Worm (Caenorhabditis elegans) whole organism, L3 larva: ENCODE data around the gene C23H3.5.
A peak's percentile ranks its signal among the peaks of the same experiment; 100 is the strongest.

Experiments used
- R02D3.7 ChIP-seq: fragments of 150-350 bp; optimal IDR thresholded peaks from 2 replicates; lab custom pipeline; 2014; ENCODE audit warnings: missing biosample characterization, missing genetic modification characterization
- ZK546.5 ChIP-seq: sonication (generic microtip); optimal IDR thresholded peaks from 2 replicates; lab custom pipeline; 2017; ENCODE audit warnings: missing biosample characterization, missing genetic modification characterization
- aly-2 ChIP-seq: fragments of 150-350 bp; optimal IDR thresholded peaks from 2 replicates; lab custom pipeline; 2014; ENCODE audit warnings: missing biosample characterization, missing genetic modification characterization
- ama-1 ChIP-seq: fragments of 150-350 bp; optimal IDR thresholded peaks from 2 replicates; lab custom pipeline; 2018
- ceh-16 ChIP-seq: sonication (generic microtip); optimal IDR thresholded peaks from 2 replicates; lab custom pipeline; 2017; ENCODE audit warnings: missing biosample characterization, missing genetic modification characterization
- ceh-28 ChIP-seq: fragments of 150-350 bp; optimal IDR thresholded peaks from 2 replicates; lab custom pipeline; 2014; ENCODE audit warnings: missing biosample characterization, missing genetic modification reagents, missing genetic modification characterization
- ceh-82 ChIP-seq: fragments of 150-350 bp; optimal IDR thresholded peaks from 2 replicates; lab custom pipeline; 2014; ENCODE audit warnings: missing biosample characterization, missing genetic modification characterization
- ceh-9 ChIP-seq: sonication (generic microtip); optimal IDR thresholded peaks from 2 replicates; lab custom pipeline; 2018; ENCODE audit warnings: missing biosample characterization, missing genetic modification characterization
- daf-12 ChIP-seq: fragments of 150-350 bp; optimal IDR thresholded peaks from 2 replicates; lab custom pipeline; 2014; ENCODE audit warnings: missing biosample characterization, missing genetic modification reagents, missing genetic modification characterization
- egl-5 ChIP-seq: fragments of 150-350 bp; optimal IDR thresholded peaks from 2 replicates; lab custom pipeline; 2017; ENCODE audit warnings: missing biosample characterization, missing genetic modification reagents, missing genetic modification characterization, inconsistent platforms
- elt-3 ChIP-seq, 3 experiments: fragments of 150-350 bp in 1 of 3; sonication (generic microtip) in 2 of 3; optimal IDR thresholded peaks; 2 replicates in 2 of 3; 4 replicates in 1 of 3; lab custom pipeline; 2014 to 2017; ENCODE audit warnings: missing biosample characterization in 3 of 3, missing genetic modification characterization in 3 of 3
- eor-1 ChIP-seq, 2 experiments: fragments of 150-350 bp; optimal IDR thresholded peaks; 2 replicates each; lab custom pipeline; 2014 to 2018; ENCODE audit warnings: missing biosample characterization in 2 of 2, missing genetic modification characterization in 2 of 2
- fkh-2 ChIP-seq: fragments of 150-350 bp; optimal IDR thresholded peaks from 2 replicates; lab custom pipeline; 2014; ENCODE audit warnings: missing biosample characterization, missing genetic modification reagents, missing genetic modification characterization
- hmg-11 ChIP-seq: sonication (generic microtip); optimal IDR thresholded peaks from 2 replicates; lab custom pipeline; 2016; ENCODE audit warnings: missing genetic modification characterization, missing compliant biosample characterization
- lin-15B ChIP-seq: fragments of 150-350 bp; optimal IDR thresholded peaks from 2 replicates; lab custom pipeline; 2014; ENCODE audit warnings: missing biosample characterization, missing genetic modification characterization
- lin-39 ChIP-seq: fragments of 150-350 bp; optimal IDR thresholded peaks from 2 replicates; lab custom pipeline; 2018; ENCODE audit warnings: missing biosample characterization, missing genetic modification reagents, missing genetic modification characterization
- mdl-1 ChIP-seq: fragments of 150-350 bp; optimal IDR thresholded peaks from 2 replicates; lab custom pipeline; 2014; ENCODE audit warnings: missing biosample characterization, missing genetic modification characterization
- mml-1 ChIP-seq: fragments of 150-350 bp; sonication (generic microtip); optimal IDR thresholded peaks from 3 replicates; lab custom pipeline; 2014; ENCODE audit warnings: missing biosample characterization, missing genetic modification characterization
- nfya-1 ChIP-seq: sonication (generic microtip); optimal IDR thresholded peaks from 2 replicates; lab custom pipeline; 2017; ENCODE audit warnings: missing genetic modification characterization, mild to moderate bottlenecking, missing compliant biosample characterization, antibody characterized with exemption, moderate library complexity; ENCODE audit not compliant: insufficient read depth
- nhr-11 ChIP-seq: fragments of 150-350 bp; optimal IDR thresholded peaks from 2 replicates; lab custom pipeline; 2014; ENCODE audit warnings: missing biosample characterization, missing genetic modification characterization
- nhr-23 ChIP-seq: fragments of 150-350 bp; optimal IDR thresholded peaks from 2 replicates; lab custom pipeline; 2014; ENCODE audit warnings: missing biosample characterization, missing genetic modification reagents, missing genetic modification characterization
- nhr-237 ChIP-seq: fragments of 150-350 bp; optimal IDR thresholded peaks from 2 replicates; lab custom pipeline; 2014; ENCODE audit warnings: missing biosample characterization, missing genetic modification characterization
- nhr-25 ChIP-seq: sonication (generic microtip); optimal IDR thresholded peaks from 2 replicates; lab custom pipeline; 2017; ENCODE audit warnings: missing biosample characterization, missing genetic modification characterization
- nhr-67 ChIP-seq: fragments of 150-350 bp; optimal IDR thresholded peaks from 2 replicates; lab custom pipeline; 2014; ENCODE audit warnings: missing biosample characterization, missing genetic modification characterization
- nhr-76 ChIP-seq: fragments of 150-350 bp; sonication (generic microtip); optimal IDR thresholded peaks from 5 replicates; lab custom pipeline; 2014; ENCODE audit warnings: missing biosample characterization, missing genetic modification characterization
- nhr-77 ChIP-seq: fragments of 150-350 bp; optimal IDR thresholded peaks from 2 replicates; lab custom pipeline; 2014; ENCODE audit warnings: missing biosample characterization, missing genetic modification characterization
- pha-4 ChIP-seq: fragments of 150-350 bp; optimal IDR thresholded peaks from 2 replicates; lab custom pipeline; 2014; ENCODE audit warnings: missing biosample characterization, missing genetic modification reagents, missing genetic modification characterization
- pqm-1 ChIP-seq: fragments of 150-350 bp; optimal IDR thresholded peaks from 2 replicates; lab custom pipeline; 2017; ENCODE audit warnings: missing biosample characterization, missing genetic modification characterization, inconsistent platforms
- skn-1 ChIP-seq: fragments of 150-350 bp; optimal IDR thresholded peaks from 2 replicates; lab custom pipeline; 2014; ENCODE audit warnings: missing biosample characterization, missing genetic modification characterization
- snpc-4 ChIP-seq: fragments of 150-350 bp; optimal IDR thresholded peaks from 2 replicates; lab custom pipeline; 2014; ENCODE audit warnings: missing biosample characterization, missing genetic modification characterization
- tbx-2 ChIP-seq: sonication (generic microtip); optimal IDR thresholded peaks from 2 replicates; lab custom pipeline; 2016; ENCODE audit warnings: mild to moderate bottlenecking, missing genetic modification characterization, missing compliant biosample characterization
- unc-39 ChIP-seq: sonication (generic microtip); optimal IDR thresholded peaks from 4 replicates; lab custom pipeline; 2017; ENCODE audit warnings: missing biosample characterization, missing genetic modification characterization
- unc-62 ChIP-seq: fragments of 150-350 bp; sonication (generic microtip); optimal IDR thresholded peaks from 4 replicates; lab custom pipeline; 2014; ENCODE audit warnings: missing biosample characterization, missing genetic modification reagents, missing genetic modification characterization
- zag-1 ChIP-seq: fragments of 150-350 bp; optimal IDR thresholded peaks from 2 replicates; lab custom pipeline; 2014; ENCODE audit warnings: missing biosample characterization, missing genetic modification characterization
- ztf-11 ChIP-seq: fragments of 150-350 bp; optimal IDR thresholded peaks from 2 replicates; lab custom pipeline; 2014; ENCODE audit warnings: missing biosample characterization, missing genetic modification characterization
- ztf-4 ChIP-seq: fragments of 150-350 bp; optimal IDR thresholded peaks from 2 replicates; lab custom pipeline; 2014; ENCODE audit warnings: missing biosample characterization, missing genetic modification characterization

Gene C23H3.5

ce11 chrII:41914-42313 lies 5.5 kb upstream of the C23H3.5 start, which contains the start of gene F23F1.10:
TSS of gene F23F1.10 (minus strand) at chrII:41982.
- TF ChIP-seq ceh-82 (tag; lab: Kevin White, UChicago), result no peak
- no peak for TF ChIP-seq egl-5
- no peak for TF ChIP-seq ztf-4 (tag; lab: Kevin White, UChicago)
- TF ChIP-seq nhr-237 (tag; lab: Kevin White, UChicago), result no peak
- TF ChIP-seq ama-1, result no peak
- no peak for TF ChIP-seq nhr-25 (tag; lab: Kevin White, UChicago)
- no peak for TF ChIP-seq hmg-11 (tag; lab: Kevin White, UChicago)
- TF ChIP-seq unc-62 (GFP tag; lab: Kevin White, UChicago), result no peak
- TF ChIP-seq nfya-1 (tag; lab: Kevin White, UChicago), result no peak
- no peak for TF ChIP-seq aly-2 (tag; lab: Kevin White, UChicago)
- no peak for TF ChIP-seq ceh-16 (tag; lab: Kevin White, UChicago)
- no peak for TF ChIP-seq skn-1 (tag; lab: Kevin White, UChicago)
- no peak for TF ChIP-seq nhr-77 (tag; lab: Kevin White, UChicago)
- TF ChIP-seq ceh-9 (tag; lab: Kevin White, UChicago), result no peak

ce11 chrII:43640-44039 lies 3.7 kb upstream of the C23H3.5 start, which contains the start of gene nfyc-1:
TSS of gene nfyc-1 (plus strand) at chrII:43907.
- TF ChIP-seq mdl-1, result no peak
- TF ChIP-seq pqm-1 (tag; lab: Kevin White, UChicago), result no peak
- peak; percentile 84 for TF ChIP-seq pha-4 (tag; lab: Kevin White, UChicago)
- TF ChIP-seq lin-39, result peak; percentile 65
- TF ChIP-seq hmg-11 (tag; lab: Kevin White, UChicago), result peak; percentile 79
- TF ChIP-seq nfya-1 (tag; lab: Kevin White, UChicago), result peak; percentile 65
- TF ChIP-seq skn-1 (tag; lab: Kevin White, UChicago), result peak; percentile 99
- TF ChIP-seq snpc-4 (tag; lab: Kevin White, UChicago), result peak; percentile 27
- peak; percentile 42 for TF ChIP-seq nhr-25 (tag; lab: Kevin White, UChicago)
- peak; percentile 65 for TF ChIP-seq nhr-23 (tag; lab: Kevin White, UChicago)
- TF ChIP-seq nhr-76 (tag; lab: Kevin White, UChicago), result no peak
- peak; percentile 72 for TF ChIP-seq egl-5
- peak; percentile 90 for TF ChIP-seq lin-15B (tag; lab: Kevin White, UChicago)

- no peak for TF ChIP-seq pqm-1 (tag; lab: Kevin White, UChicago)
- no peak for TF ChIP-seq hmg-11 (tag; lab: Kevin White, UChicago)
- no peak for TF ChIP-seq mml-1 (tag; lab: Kevin White, UChicago)
- no peak for TF ChIP-seq nhr-67 (tag; lab: Kevin White, UChicago)
- no peak for TF ChIP-seq pha-4 (tag; lab: Kevin White, UChicago)
- no peak for TF ChIP-seq unc-39 (tag; lab: Kevin White, UChicago)
- no peak for TF ChIP-seq ZK546.5
- no peak for TF ChIP-seq tbx-2 (tag; lab: Kevin White, UChicago)
- TF ChIP-seq ceh-82 (tag; lab: Kevin White, UChicago), result no peak
- no peak for TF ChIP-seq zag-1 (tag; lab: Kevin White, UChicago)
- no peak for TF ChIP-seq daf-12 (tag; lab: Kevin White, UChicago)
- TF ChIP-seq ztf-11, result no peak
- TF ChIP-seq R02D3.7 (tag; lab: Kevin White, UChicago), result no peak
- TF ChIP-seq ztf-4 (tag; lab: Kevin White, UChicago), result no peak
- TF ChIP-seq aly-2 (tag; lab: Kevin White, UChicago), result no peak
- no peak for TF ChIP-seq egl-5
- no peak for TF ChIP-seq eor-1 (tag; optimal IDR thresholded peaks at IDR 0.05; lab: Kevin White, UChicago)
- no peak for TF ChIP-seq ceh-28
- TF ChIP-seq nhr-76 (tag; lab: Kevin White, UChicago), result no peak
- no peak for TF ChIP-seq ama-1
Measured at ce11 chrII:44740-45139, 2.6 kb upstream of the C23H3.5 start, which contains the start of gene rpoa-49. TSS of gene rpoa-49 (plus strand) at chrII:45040.

- TF ChIP-seq unc-39 (tag; lab: Kevin White, UChicago), result no peak
- TF ChIP-seq fkh-2 (tag; lab: Kevin White, UChicago), result no peak
- TF ChIP-seq ceh-28, result no peak
- TF ChIP-seq elt-3 (tag; optimal IDR thresholded peaks at IDR 0.05; lab: Kevin White, UChicago), result no peak
- TF ChIP-seq nhr-237 (tag; lab: Kevin White, UChicago), result no peak
- TF ChIP-seq ama-1, result no peak
- TF ChIP-seq tbx-2 (tag; lab: Kevin White, UChicago), result no peak
- TF ChIP-seq nhr-11, result no peak
- TF ChIP-seq nhr-77 (tag; lab: Kevin White, UChicago), result no peak
- no peak for TF ChIP-seq pha-4 (tag; lab: Kevin White, UChicago)
Measured at ce11 chrII:46116-46515, 1.3 kb upstream of the C23H3.5 start, which contains the start of gene rpt-4. TSS of gene rpt-4 (minus strand) at chrII:46216.
